Fruit fly (Drosophila melanogaster) whole organism, wandering third instar larva: ENCODE measurements around the gene Bet1.

ENCODE experiments used
- Abd-B ChIP-seq: fragments of >200 bp; optimal IDR thresholded peaks from 2 replicates; lab custom pipeline; 2017; ENCODE audit warnings: missing biosample characterization, missing genetic modification characterization
- CG32264 ChIP-seq: fragments of 200-800 bp; sonication (Bioruptor generic); optimal IDR thresholded peaks from 2 replicates; lab custom pipeline; 2016; ENCODE audit warnings: missing biosample characterization, missing genetic modification characterization
- CG9705 ChIP-seq: fragments of 200-800 bp; sonication (Bioruptor generic); optimal IDR thresholded peaks from 2 replicates; lab custom pipeline; 2018; ENCODE audit warnings: missing biosample characterization, mild to moderate bottlenecking, missing genetic modification characterization
- CrebA ChIP-seq: fragments of 200-800 bp; sonication (Bioruptor generic); optimal IDR thresholded peaks from 2 replicates; lab custom pipeline; 2016; ENCODE audit warnings: missing biosample characterization, mild to moderate bottlenecking, missing genetic modification characterization, borderline replicate concordance
- Dfd ChIP-seq: fragments of >200 bp; optimal IDR thresholded peaks from 2 replicates; lab custom pipeline; 2017; ENCODE audit warnings: missing biosample characterization, missing genetic modification characterization
- Dif ChIP-seq: fragments of 200-275, 200-300 bp; sonication (Bioruptor generic); optimal IDR thresholded peaks from 2 replicates; lab custom pipeline; 2018; ENCODE audit warnings: missing biosample characterization, missing genetic modification characterization; ENCODE audit not compliant: partially characterized antibody
- GATAd ChIP-seq: sonication (Bioruptor generic); optimal IDR thresholded peaks from 2 replicates; lab custom pipeline; 2016; ENCODE audit warnings: missing biosample characterization, missing genetic modification characterization
- Hnf4 ChIP-seq: fragments of 200-800 bp; sonication (Bioruptor generic); optimal IDR thresholded peaks from 2 replicates; lab custom pipeline; 2016; ENCODE audit warnings: missing biosample characterization, mild to moderate bottlenecking, missing genetic modification characterization
- Hr78 ChIP-seq: fragments of >200 bp; optimal IDR thresholded peaks from 2 replicates; lab custom pipeline; 2017; ENCODE audit warnings: missing biosample characterization, missing genetic modification characterization
- Hr83 ChIP-seq: fragments of 200-300 bp; sonication (Bioruptor generic); optimal IDR thresholded peaks from 2 replicates; lab custom pipeline; 2016; ENCODE audit warnings: missing biosample characterization, mild to moderate bottlenecking, missing genetic modification characterization, moderate library complexity; ENCODE audit not compliant: poor library complexity, severe bottlenecking
- Jra ChIP-seq: sonication (Bioruptor generic); optimal IDR thresholded peaks from 2 replicates; lab custom pipeline; 2016; ENCODE audit warnings: missing biosample characterization, missing genetic modification characterization
- N ChIP-seq: fragments of >200 bp; optimal IDR thresholded peaks from 2 replicates; lab custom pipeline; 2018; ENCODE audit warnings: missing biosample characterization, missing external identifiers, missing genetic modification characterization
- OdsH ChIP-seq: fragments of 200-800 bp; sonication (Bioruptor generic); optimal IDR thresholded peaks from 2 replicates; lab custom pipeline; 2016; ENCODE audit warnings: missing biosample characterization, mild to moderate bottlenecking, missing genetic modification characterization
- Rel ChIP-seq, 2 experiments: fragments of 200-800 bp; sonication (Bioruptor generic) in 1 of 2; optimal IDR thresholded peaks; 2 replicates in 1 of 2; 3 replicates in 1 of 2; lab custom pipeline; 2016 to 2019; ENCODE audit warnings: mild to moderate bottlenecking in 2 of 2, missing biosample characterization in 2 of 2, missing genetic modification characterization in 2 of 2, moderate library complexity in 1 of 2
- Sp1 ChIP-seq: fragments of 200-800 bp; sonication (Bioruptor generic); optimal IDR thresholded peaks from 3 replicates; lab custom pipeline; 2019; ENCODE audit warnings: missing biosample characterization, mild to moderate bottlenecking, missing genetic modification characterization, moderate library complexity
- Vsx2 ChIP-seq: fragments of 200-300, 225-300 bp; sonication (Bioruptor generic); optimal IDR thresholded peaks from 2 replicates; lab custom pipeline; 2018; ENCODE audit warnings: missing biosample characterization, missing genetic modification characterization; ENCODE audit not compliant: partially characterized antibody
- br ChIP-seq: fragments of 200-800 bp; sonication (Bioruptor generic); optimal IDR thresholded peaks from 2 replicates; lab custom pipeline; 2016; ENCODE audit warnings: missing biosample characterization, missing genetic modification characterization
- dl ChIP-seq, 2 experiments: fragments of 175-275, 200-275 bp in 1 of 2; fragments of 200-275 bp in 1 of 2; sonication (Bioruptor generic); optimal IDR thresholded peaks; lab custom pipeline; 2018; ENCODE audit warnings: mild to moderate bottlenecking in 2 of 2, missing biosample characterization in 2 of 2, missing genetic modification characterization in 2 of 2, moderate library complexity in 2 of 2; ENCODE audit not compliant: partially characterized antibody in 2 of 2, insufficient read depth in 1 of 2
- dmrt93B ChIP-seq: fragments of 200-800 bp; sonication (Bioruptor generic); optimal IDR thresholded peaks from 2 replicates; lab custom pipeline; 2018; ENCODE audit warnings: missing biosample characterization, mild to moderate bottlenecking, missing genetic modification characterization
- dsf ChIP-seq: sonication (Bioruptor generic); optimal IDR thresholded peaks from 2 replicates; lab custom pipeline; 2016; ENCODE audit warnings: missing biosample characterization, missing genetic modification characterization, borderline replicate concordance
- ey ChIP-seq: fragments of 200-800 bp; sonication (Bioruptor generic); optimal IDR thresholded peaks from 2 replicates; lab custom pipeline; 2016; ENCODE audit warnings: missing biosample characterization, missing genetic modification characterization
- foxo ChIP-seq, 2 experiments: fragments of 200-800 bp; sonication (Bioruptor generic); optimal IDR thresholded peaks; 2 replicates in 1 of 2; 3 replicates in 1 of 2; lab custom pipeline; 2016 to 2017; ENCODE audit warnings: missing biosample characterization in 2 of 2, missing genetic modification characterization in 2 of 2
- fru ChIP-seq: fragments of 200-800 bp; sonication (Bioruptor generic); optimal IDR thresholded peaks from 3 replicates; lab custom pipeline; 2016; ENCODE audit warnings: missing biosample characterization, mild to moderate bottlenecking, missing genetic modification characterization
- h ChIP-seq: fragments of 200-800 bp; sonication (Bioruptor generic); optimal IDR thresholded peaks from 3 replicates; lab custom pipeline; 2016; ENCODE audit warnings: missing biosample characterization, mild to moderate bottlenecking, missing genetic modification characterization
- jim ChIP-seq: fragments of 175-275, 200-325 bp; sonication (Bioruptor generic); optimal IDR thresholded peaks from 2 replicates; lab custom pipeline; 2016; ENCODE audit warnings: missing biosample characterization, mild to moderate bottlenecking, missing genetic modification characterization
- lola ChIP-seq: fragments of >200 bp; optimal IDR thresholded peaks from 2 replicates; lab custom pipeline; 2017; ENCODE audit warnings: missing biosample characterization, missing genetic modification characterization
- pan ChIP-seq: fragments of >200 bp; optimal IDR thresholded peaks from 2 replicates; lab custom pipeline; 2017
- psq ChIP-seq: fragments of 200-800 bp; sonication (Bioruptor generic); optimal IDR thresholded peaks from 3 replicates; lab custom pipeline; 2017; ENCODE audit warnings: missing biosample characterization, mild to moderate bottlenecking, missing genetic modification characterization, moderate library complexity
- rgr ChIP-seq: fragments of 200-800 bp; sonication (Bioruptor generic); optimal IDR thresholded peaks from 3 replicates; lab custom pipeline; 2016; ENCODE audit warnings: missing biosample characterization, mild to moderate bottlenecking, missing genetic modification characterization
- sage ChIP-seq: fragments of 200-800 bp; sonication (Bioruptor generic); optimal IDR thresholded peaks from 2 replicates; lab custom pipeline; 2016; ENCODE audit warnings: missing biosample characterization, mild to moderate bottlenecking, missing genetic modification characterization
- sv ChIP-seq: fragments of 200-800 bp; sonication (Bioruptor generic); optimal IDR thresholded peaks from 3 replicates; lab custom pipeline; 2016; ENCODE audit warnings: missing biosample characterization, missing genetic modification characterization
- tai ChIP-seq: sonication (Bioruptor generic); optimal IDR thresholded peaks from 2 replicates; lab custom pipeline; 2016; ENCODE audit warnings: missing biosample characterization, missing genetic modification characterization
- usp ChIP-seq: fragments of >200 bp; optimal IDR thresholded peaks from 2 replicates; lab custom pipeline; 2017; ENCODE audit warnings: missing biosample characterization, missing genetic modification characterization
- woc ChIP-seq: sonication (Bioruptor generic); optimal IDR thresholded peaks from 2 replicates; lab custom pipeline; 2016; ENCODE audit warnings: missing biosample characterization, mild to moderate bottlenecking, missing genetic modification characterization

Bet1 gene

dm6 chr3L:19265761-19266160 is 4.6 kb downstream of the Bet1 start, which contains the start of gene CG45081:
Gene CG45081, plus strand, starts transcription at chr3L:19266061.
- TF ChIP-seq rgr (GFP tag; lab: Kevin White, UChicago): peak; percentile 0
- TF ChIP-seq sv (GFP tag; lab: Kevin White, UChicago): no peak
- no peak for TF ChIP-seq Hnf4
- no peak for TF ChIP-seq OdsH (GFP tag; lab: Kevin White, UChicago)
- TF ChIP-seq, all 38 proteins: peak for 1

dm6 chr3L:19268720-19269401 is 7.7 kb downstream of the Bet1 start, which contains the start of the genes Aldh7A1 and CG14085:
Gene Aldh7A1, minus strand, starts transcription at chr3L:19268913.
Gene CG14085, plus strand, starts transcription at chr3L:19269351.
- TF ChIP-seq Jra (GFP tag; lab: Kevin White, UChicago) (no peak), rgr (GFP tag; lab: Kevin White, UChicago) (peak; percentile 56), Rel (GFP tag; optimal IDR thresholded peaks at IDR 0.05; lab: Kevin White, UChicago) (no peak), Rel (tag; optimal IDR thresholded peaks at IDR 0.05; lab: Kevin White, UChicago) (peak; percentile 51), jim (GFP tag; lab: Kevin White, UChicago) (no peak), GATAd (GFP tag; lab: Kevin White, UChicago) (peak; percentile 65), br (GFP tag; lab: Kevin White, UChicago) (peak; percentile 25), dsf (no peak), usp (GFP tag; lab: Kevin White, UChicago) (no peak), sv (GFP tag; lab: Kevin White, UChicago) (no peak), h (GFP tag; lab: Kevin White, UChicago) (peak; percentile 48), Sp1 (no peak), Dif (GFP tag; lab: Kevin White, UChicago) (peak; percentile 59), dmrt93B (GFP tag; lab: Kevin White, UChicago) (no peak), Abd-B (GFP tag; lab: Kevin White, UChicago) (no peak), sage (GFP tag; lab: Kevin White, UChicago) (no peak), foxo (GFP tag; optimal IDR thresholded peaks at IDR 0.05; lab: Kevin White, UChicago) (peak in 1 of 2 experiments; percentile 23), CG9705 (GFP tag; lab: Kevin White, UChicago) (no peak), tai (GFP tag; lab: Kevin White, UChicago) (no peak), Hnf4 (no peak), ey (GFP tag; lab: Kevin White, UChicago) (no peak), fru (GFP tag; lab: Kevin White, UChicago) (peak; percentile 10)

- TF ChIP-seq CG32264 (GFP tag; lab: Kevin White, UChicago) (no peak), Vsx2 (GFP tag; lab: Kevin White, UChicago) (no peak), Hr78 (GFP tag; lab: Kevin White, UChicago) (no peak), fru (GFP tag; lab: Kevin White, UChicago) (no peak), Hr83 (GFP tag; lab: Kevin White, UChicago) (no peak), tai (GFP tag; lab: Kevin White, UChicago) (no peak), dsf (no peak), h (GFP tag; lab: Kevin White, UChicago) (no peak), usp (GFP tag; lab: Kevin White, UChicago) (no peak), psq (no peak), Hnf4 (no peak), dl (GFP tag; optimal IDR thresholded peaks at IDR 0.05; lab: Kevin White, UChicago; ENCODE audit: insufficient read depth in 1 of 2, partially characterized antibody in 2 of 2) (no peak), N (GFP tag; lab: Kevin White, UChicago) (no peak), CrebA (GFP tag; lab: Kevin White, UChicago) (no peak)
These were observed 9.3 kb downstream of the Bet1 start, which contains the start of gene CG14088 for dm6 chr3L:19270542-19270941. Gene CG14088, minus strand, starts transcription at chr3L:19270642.

dm6 chr3L:19275491-19275890 is 14.3 kb downstream of the Bet1 start, which contains the start of gene CG14086:
Gene CG14086, plus strand, starts transcription at chr3L:19275791.
- TF ChIP-seq lola (no peak), woc (GFP tag; lab: Kevin White, UChicago) (no peak), pan (lab: Kevin White, UChicago) (no peak), psq (no peak), sage (GFP tag; lab: Kevin White, UChicago) (no peak), tai (GFP tag; lab: Kevin White, UChicago) (no peak), Hnf4 (no peak), Jra (GFP tag; lab: Kevin White, UChicago) (no peak), Abd-B (GFP tag; lab: Kevin White, UChicago) (no peak), br (GFP tag; lab: Kevin White, UChicago) (no peak), Dfd (no peak), dsf (no peak), N (GFP tag; lab: Kevin White, UChicago) (no peak), dmrt93B (GFP tag; lab: Kevin White, UChicago) (no peak), OdsH (GFP tag; lab: Kevin White, UChicago) (no peak), Rel (GFP tag; optimal IDR thresholded peaks at IDR 0.05; lab: Kevin White, UChicago) (no peak), Rel (tag; optimal IDR thresholded peaks at IDR 0.05; lab: Kevin White, UChicago) (no peak)
